Worm (Caenorhabditis elegans) whole organism, young adult: Measurements from ENCODE around the gene sro-1.

Experiments
- C06A6.2 ChIP-seq: fragments of 200-800 bp; sonication (Bioruptor generic); conservative IDR thresholded peaks from 2 replicates; pipeline ENCODE4 v1.3.6; 2022; ENCODE audit warnings: missing genetic modification characterization, missing compliant biosample characterization
- F10E7.11 ChIP-seq: sonication (generic microtip); optimal IDR thresholded peaks from 2 replicates; lab custom pipeline; 2017; ENCODE audit warnings: mild to moderate bottlenecking, missing genetic modification characterization, moderate library complexity, missing compliant biosample characterization
- F22D6.2 ChIP-seq: sonication (generic microtip); optimal IDR thresholded peaks from 2 replicates; lab custom pipeline; 2016; ENCODE audit warnings: mild to moderate bottlenecking, missing genetic modification characterization, missing compliant biosample characterization
- F39B2.1 ChIP-seq: fragments of 200-800 bp; sonication (Bioruptor generic); IDR thresholded peaks from 2 replicates; pipeline ENCODE4 v1.3.6; 2022; ENCODE audit warnings: missing genetic modification reagents, missing genetic modification characterization, missing compliant biosample characterization
- F55B11.4 ChIP-seq: sonication (generic microtip); optimal IDR thresholded peaks from 2 replicates; lab custom pipeline; 2016; ENCODE audit warnings: missing compliant biosample characterization, missing genetic modification characterization, borderline replicate concordance; ENCODE audit not compliant: insufficient read depth
- T26A5.8 ChIP-seq: sonication (generic microtip); optimal IDR thresholded peaks from 2 replicates; lab custom pipeline; 2016; ENCODE audit warnings: missing genetic modification characterization, missing compliant biosample characterization
- Y53F4B.3 ChIP-seq: fragments of 200-800 bp; sonication (Bioruptor generic); IDR thresholded peaks from 2 replicates; pipeline ENCODE4 v1.3.6; 2022; ENCODE audit warnings: missing genetic modification reagents, missing genetic modification characterization, missing compliant biosample characterization
- Y56A3A.18 ChIP-seq: fragments of 200-800 bp; sonication (Bioruptor generic); IDR thresholded peaks from 2 replicates; pipeline ENCODE4 v1.3.6; 2022; ENCODE audit warnings: missing genetic modification reagents, missing genetic modification characterization, missing compliant biosample characterization
- Y67H2A.10 ChIP-seq: fragments of 200-800 bp; sonication (Bioruptor generic); conservative IDR thresholded peaks from 2 replicates; pipeline ENCODE4 v1.3.6; 2022; ENCODE audit warnings: missing genetic modification reagents, missing genetic modification characterization, missing compliant biosample characterization
- Y95B8A.8 ChIP-seq: fragments of 200-800 bp; sonication (Bioruptor generic); IDR thresholded peaks from 2 replicates; pipeline ENCODE4 v1.3.6; 2022; ENCODE audit warnings: missing genetic modification reagents, missing genetic modification characterization, missing compliant biosample characterization
- aptf-2 ChIP-seq: fragments of 200-800 bp; sonication (Bioruptor generic); conservative IDR thresholded peaks from 2 replicates; pipeline ENCODE4 v1.3.6; 2022; ENCODE audit warnings: missing genetic modification reagents, missing genetic modification characterization, missing compliant biosample characterization
- atf-7 ChIP-seq: sonication (generic microtip); optimal IDR thresholded peaks from 2 replicates; lab custom pipeline; 2017; ENCODE audit warnings: mild to moderate bottlenecking, missing genetic modification characterization, missing compliant biosample characterization
- athp-1 ChIP-seq: sonication (generic microtip); optimal IDR thresholded peaks from 2 replicates; lab custom pipeline; 2017; ENCODE audit warnings: mild to moderate bottlenecking, missing genetic modification characterization, missing compliant biosample characterization
- attf-5 ChIP-seq: fragments of 200-800 bp; sonication (Bioruptor generic); optimal IDR thresholded peaks from 2 replicates; lab custom pipeline; 2018; ENCODE audit warnings: mild to moderate bottlenecking, missing genetic modification characterization, missing compliant biosample characterization
- attf-6 ChIP-seq: fragments of 200-800 bp; sonication (Bioruptor generic); IDR thresholded peaks from 2 replicates; pipeline ENCODE4 v1.3.6; 2022; ENCODE audit warnings: missing genetic modification reagents, missing genetic modification characterization, missing compliant biosample characterization
- ceh-100 ChIP-seq: fragments of 200-800 bp; sonication (Bioruptor generic); IDR thresholded peaks from 2 replicates; pipeline ENCODE4 v1.3.6; 2022; ENCODE audit warnings: missing genetic modification reagents, missing genetic modification characterization, missing compliant biosample characterization
- die-1 ChIP-seq: sonication (generic microtip); optimal IDR thresholded peaks from 2 replicates; lab custom pipeline; 2016; ENCODE audit warnings: missing genotype, mild to moderate bottlenecking, missing genetic modification characterization, missing compliant biosample characterization
- dox-1 ChIP-seq: fragments of 200-800 bp; sonication (Bioruptor generic); IDR thresholded peaks from 2 replicates; pipeline ENCODE4 v1.3.6; 2022; ENCODE audit warnings: missing genetic modification reagents, missing genetic modification characterization, missing compliant biosample characterization
- efl-1 ChIP-seq: fragments of 150-350 bp; optimal IDR thresholded peaks from 2 replicates; lab custom pipeline; 2014; ENCODE audit warnings: missing biosample characterization, missing genetic modification reagents, missing genetic modification characterization
- ekl-4 ChIP-seq: fragments of 200-800 bp; sonication (Bioruptor generic); IDR thresholded peaks from 2 replicates; pipeline ENCODE4 v1.3.6; 2022; ENCODE audit warnings: missing genetic modification reagents, missing genetic modification characterization, missing compliant biosample characterization
- hlh-12 ChIP-seq: sonication (generic microtip); optimal IDR thresholded peaks from 2 replicates; lab custom pipeline; 2016; ENCODE audit warnings: missing genetic modification characterization, missing compliant biosample characterization
- hmg-1.2 ChIP-seq: fragments of 200-800 bp; sonication (Bioruptor generic); IDR thresholded peaks from 2 replicates; pipeline ENCODE4 v1.3.6; 2022; ENCODE audit warnings: missing genetic modification reagents, missing genetic modification characterization, missing compliant biosample characterization
- lin-35 ChIP-seq, 3 experiments: fragments of 150-350 bp in 2 of 3; sonication (generic microtip) in 1 of 3; optimal IDR thresholded peaks; 2 replicates each; lab custom pipeline; 2014 to 2018; ENCODE audit warnings: missing biosample characterization in 3 of 3, missing genetic modification characterization in 3 of 3, missing genetic modification reagents in 3 of 3
- madf-8 ChIP-seq: fragments of 200-800 bp; sonication (Bioruptor generic); conservative IDR thresholded peaks from 2 replicates; pipeline ENCODE4 v1.3.6; 2022; ENCODE audit warnings: missing genetic modification reagents, missing genetic modification characterization, missing compliant biosample characterization
- mcd-1 ChIP-seq: fragments of 200-800 bp; sonication (Bioruptor generic); IDR thresholded peaks from 2 replicates; pipeline ENCODE4 v1.3.6; 2022; ENCODE audit warnings: missing genetic modification reagents, missing genetic modification characterization, missing compliant biosample characterization
- nfya-2 ChIP-seq: fragments of 200-800 bp; sonication (Bioruptor generic); IDR thresholded peaks from 2 replicates; pipeline ENCODE4 v1.3.6; 2022; ENCODE audit warnings: missing genetic modification reagents, missing genetic modification characterization, missing compliant biosample characterization
- nhr-27 ChIP-seq: fragments of 200-800 bp; sonication (Bioruptor generic); optimal IDR thresholded peaks from 2 replicates; lab custom pipeline; 2018; ENCODE audit warnings: mild to moderate bottlenecking, missing genetic modification characterization, moderate library complexity, missing compliant biosample characterization
- nhr-90 ChIP-seq: sonication (generic microtip); optimal IDR thresholded peaks from 2 replicates; lab custom pipeline; 2016; ENCODE audit warnings: missing genotype, mild to moderate bottlenecking, missing genetic modification characterization, missing compliant biosample characterization
- pha-4 ChIP-seq: fragments of 150-350 bp; sonication (generic microtip); optimal IDR thresholded peaks from 2 replicates; lab custom pipeline; 2014; ENCODE audit warnings: missing biosample characterization, missing genetic modification reagents, missing genetic modification characterization
- rcor-1 ChIP-seq: fragments of 200-800 bp; sonication (Bioruptor generic); IDR thresholded peaks from 2 replicates; pipeline ENCODE4 v1.3.6; 2022; ENCODE audit warnings: missing genetic modification reagents, missing genetic modification characterization, missing compliant biosample characterization
- repo-1 ChIP-seq: sonication (generic microtip); optimal IDR thresholded peaks from 2 replicates; lab custom pipeline; 2017; ENCODE audit warnings: mild to moderate bottlenecking, missing genetic modification characterization, missing compliant biosample characterization
- snpc-1.1 ChIP-seq: sonication (generic microtip); optimal IDR thresholded peaks from 2 replicates; lab custom pipeline; 2017; ENCODE audit warnings: missing genetic modification characterization, mild to moderate bottlenecking, missing compliant biosample characterization, antibody characterized with exemption, moderate library complexity, missing genotype, missing genetic modification reagents; ENCODE audit not compliant: insufficient read depth
- snpc-1.3 ChIP-seq: sonication (generic microtip); optimal IDR thresholded peaks from 2 replicates; lab custom pipeline; 2017; ENCODE audit warnings: missing genetic modification characterization, mild to moderate bottlenecking, missing compliant biosample characterization, antibody characterized with exemption, moderate library complexity, missing genotype, missing genetic modification reagents; ENCODE audit not compliant: insufficient read depth
- snpc-3.4 ChIP-seq: sonication (generic microtip); optimal IDR thresholded peaks from 2 replicates; lab custom pipeline; 2017; ENCODE audit warnings: missing genetic modification characterization, mild to moderate bottlenecking, missing compliant biosample characterization, antibody characterized with exemption, moderate library complexity, missing genotype, missing genetic modification reagents
- snpc-4 ChIP-seq, 5 experiments: fragments of 150-350 bp in 1 of 5; sonication (generic microtip) in 4 of 5; optimal IDR thresholded peaks; 2 replicates each; lab custom pipeline; 2014 to 2018; ENCODE audit warnings: missing genetic modification characterization in 5 of 5, missing biosample characterization in 3 of 5, antibody characterized with exemption in 2 of 5, mild to moderate bottlenecking in 2 of 5, missing compliant biosample characterization in 2 of 5, missing genotype in 2 of 5, moderate library complexity in 2 of 5, missing genetic modification reagents in 1 of 5
- sptf-2 ChIP-seq: fragments of 200-800 bp; sonication (Bioruptor generic); optimal IDR thresholded peaks from 2 replicates; lab custom pipeline; 2018; ENCODE audit warnings: mild to moderate bottlenecking, missing genetic modification characterization, missing compliant biosample characterization
- tlf-1 ChIP-seq: fragments of 200-800 bp; sonication (Bioruptor generic); optimal IDR thresholded peaks from 2 replicates; lab custom pipeline; 2018; ENCODE audit warnings: mild to moderate bottlenecking, missing genetic modification characterization, missing compliant biosample characterization
- ztf-18 ChIP-seq: sonication (generic microtip); optimal IDR thresholded peaks from 2 replicates; lab custom pipeline; 2016; ENCODE audit warnings: missing genotype, mild to moderate bottlenecking, missing genetic modification characterization, missing compliant biosample characterization
- ztf-22 ChIP-seq: fragments of 200-800 bp; sonication (Bioruptor generic); optimal IDR thresholded peaks from 2 replicates; lab custom pipeline; 2018; ENCODE audit warnings: mild to moderate bottlenecking, missing genetic modification characterization, moderate library complexity, missing compliant biosample characterization
- ztf-26 ChIP-seq: sonication (generic microtip); optimal IDR thresholded peaks from 2 replicates; lab custom pipeline; 2017; ENCODE audit warnings: missing genetic modification characterization, missing compliant biosample characterization
- ztf-3 ChIP-seq: fragments of 200-800 bp; sonication (Bioruptor generic); optimal IDR thresholded peaks from 2 replicates; lab custom pipeline; 2018; ENCODE audit warnings: mild to moderate bottlenecking, missing genetic modification characterization, missing compliant biosample characterization
- ztf-6 ChIP-seq: fragments of 200-800 bp; sonication (Bioruptor generic); IDR thresholded peaks from 2 replicates; pipeline ENCODE4 v1.3.6; 2022; ENCODE audit warnings: missing genetic modification reagents, missing genetic modification characterization, missing compliant biosample characterization

Gene sro-1

DNA sequence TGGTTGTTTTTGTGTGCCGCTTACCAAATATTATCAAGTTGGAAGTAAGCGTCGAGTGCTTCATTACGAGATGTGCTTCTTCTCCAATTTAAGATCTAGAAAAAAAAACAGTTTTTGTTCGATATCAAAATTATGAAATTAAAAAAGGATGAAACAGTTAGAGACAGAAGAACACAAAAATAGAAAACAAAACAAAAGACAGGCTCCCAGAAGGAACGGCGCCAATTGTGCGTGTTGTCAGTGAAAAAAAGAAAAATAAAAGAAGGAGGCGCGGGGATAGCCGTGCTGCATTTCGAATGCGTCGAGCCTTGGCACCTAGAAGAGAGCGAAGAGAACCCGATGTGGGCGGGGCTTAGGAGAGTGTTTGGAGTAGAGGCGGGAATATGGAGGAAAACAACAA, at the start of gene sro-1:
Gene sro-1 (minus strand): TSS at position 101 of the 400 bp plus-strand sequence.
- TF ChIP-seq repo-1 (no peak), nfya-2 (no peak), Y95B8A.8 (GFP tag; lab: Robert Waterston, UW) (no peak), die-1 (tag; lab: Kevin White, UChicago) (no peak), snpc-4 (GFP tag; optimal IDR thresholded peaks at IDR 0.05; lab: Kevin White, UChicago) (no peak), snpc-4 (tag; optimal IDR thresholded peaks at IDR 0.05; lab: Kevin White, UChicago) (no peak), rcor-1 (GFP tag; lab: Robert Waterston, UW) (no peak), mcd-1 (no peak), nhr-90 (tag; lab: Kevin White, UChicago) (no peak), ztf-3 (no peak), Y67H2A.10 (GFP tag; lab: Robert Waterston, UW) (no peak), ztf-6 (GFP tag; lab: Robert Waterston, UW) (no peak), dox-1 (GFP tag; lab: Robert Waterston, UW) (no peak)

DNA sequence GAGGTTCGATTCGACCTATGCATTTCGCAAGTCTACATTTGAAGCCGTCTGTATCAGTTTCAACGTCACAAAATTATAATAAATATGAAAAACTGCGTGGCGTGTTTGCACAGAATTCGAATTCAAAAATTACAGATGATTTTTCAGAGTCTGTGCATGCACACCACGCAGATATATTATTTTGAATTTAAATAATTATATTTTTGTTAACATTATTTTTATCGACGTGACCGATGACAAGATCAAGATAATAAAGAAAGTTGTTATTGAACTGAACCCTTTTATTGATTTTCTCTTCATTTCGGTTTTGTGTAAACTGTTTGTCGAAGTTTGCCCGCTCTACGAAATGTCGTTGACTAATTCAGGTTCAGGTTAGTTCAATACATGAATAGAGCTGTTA, 39.6 kb upstream of the sro-1 start, which contains the start of gene C28F5.1:
Gene C28F5.1 (plus strand): TSS at position 301 of the 400 bp plus-strand sequence.
- TF ChIP-seq ceh-100 (GFP tag; lab: Robert Waterston, UW) (no peak), snpc-1.3 (tag; lab: Kevin White, UChicago) (no peak), F22D6.2 (tag; lab: Kevin White, UChicago) (no peak), attf-6 (GFP tag; lab: Robert Waterston, UW) (no peak), die-1 (tag; lab: Kevin White, UChicago) (no peak), tlf-1 (GFP tag; lab: Kevin White, UChicago) (no peak), efl-1 (GFP tag; lab: Kevin White, UChicago) (no peak), snpc-1.1 (tag; lab: Kevin White, UChicago) (no peak), sptf-2 (GFP tag; lab: Kevin White, UChicago) (no peak), rcor-1 (GFP tag; lab: Robert Waterston, UW) (no peak)
- TF ChIP-seq, all 124 proteins: peak for 0

DNA sequence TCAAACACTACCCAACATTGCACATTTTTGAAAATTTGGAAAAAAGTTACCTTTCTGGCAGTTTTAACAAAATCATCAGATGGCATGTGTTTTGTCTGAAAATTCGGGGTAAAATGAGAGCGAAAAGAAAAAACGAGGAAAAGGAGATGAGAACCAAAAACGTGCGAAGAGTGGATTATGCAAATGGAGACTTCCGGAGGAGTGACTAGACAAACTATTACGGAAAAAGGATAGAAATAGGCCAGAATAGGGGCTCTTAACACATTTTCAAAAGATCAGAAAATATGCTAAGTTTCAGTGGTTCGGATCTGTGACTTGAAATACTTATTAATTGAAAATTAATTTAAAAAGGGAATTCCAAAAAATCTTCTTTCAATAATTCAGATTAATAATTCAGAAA, 34.0 kb upstream of the sro-1 start, which contains the start of gene srab-14:
Gene srab-14 (minus strand): TSS at position 101 of the 400 bp plus-strand sequence.
- TF ChIP-seq F39B2.1 (no peak), athp-1 (no peak), lin-35 (GFP tag; optimal IDR thresholded peaks at IDR 0.05; lab: Kevin White, UChicago) (no peak), Y56A3A.18 (GFP tag; lab: Robert Waterston, UW) (no peak), ztf-22 (GFP tag; lab: Kevin White, UChicago) (no peak), F55B11.4 (tag; lab: Kevin White, UChicago) (no peak), ztf-26 (no peak), atf-7 (tag; lab: Kevin White, UChicago) (no peak), madf-8 (GFP tag; lab: Robert Waterston, UW) (no peak), tlf-1 (GFP tag; lab: Kevin White, UChicago) (no peak), T26A5.8 (no peak)
- TF ChIP-seq, all 124 proteins: peak for 0

DNA sequence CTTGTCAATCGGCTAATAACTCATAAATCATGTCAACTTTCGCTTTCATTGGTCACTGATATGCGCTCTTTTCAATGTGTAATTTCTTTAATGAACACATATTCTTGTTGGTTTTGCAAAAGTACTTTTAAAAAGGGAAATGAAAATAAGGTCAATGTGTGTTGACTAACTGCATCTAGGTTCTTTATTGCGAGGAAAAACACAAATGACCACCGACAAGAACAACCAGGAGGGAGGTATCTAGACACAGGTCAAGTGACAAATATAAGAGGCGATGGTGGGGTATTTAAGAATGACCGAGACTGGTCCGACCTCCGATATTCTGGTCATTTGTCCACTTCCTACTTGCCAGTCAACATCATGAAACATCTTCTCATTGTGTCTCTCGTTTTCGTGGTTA, 30.7 kb upstream of the sro-1 start, which contains the start of gene spi-1:
Gene spi-1 (plus strand): TSS at position 178 of the 400 bp plus-strand sequence.
- TF ChIP-seq hlh-12 (tag; lab: Kevin White, UChicago) = no peak
- TF ChIP-seq hmg-1.2 (GFP tag; lab: Robert Waterston, UW) = no peak
- TF ChIP-seq ztf-18 (tag; lab: Kevin White, UChicago) = no peak
- TF ChIP-seq ekl-4 (GFP tag; lab: Robert Waterston, UW) = no peak
- no peak for TF ChIP-seq repo-1
- TF ChIP-seq attf-5 (GFP tag; lab: Kevin White, UChicago) = no peak
- no peak for TF ChIP-seq pha-4 (tag; lab: Kevin White, UChicago)
- no peak for TF ChIP-seq die-1 (tag; lab: Kevin White, UChicago)
- no peak for TF ChIP-seq F10E7.11
- no peak for TF ChIP-seq snpc-3.4
- no peak for TF ChIP-seq C06A6.2 (GFP tag; lab: Robert Waterston, UW)
- TF ChIP-seq sptf-2 (GFP tag; lab: Kevin White, UChicago) = no peak
- TF ChIP-seq snpc-4 (GFP tag; optimal IDR thresholded peaks at IDR 0.05; lab: Kevin White, UChicago) = no peak
- TF ChIP-seq snpc-4 (tag; optimal IDR thresholded peaks at IDR 0.05; lab: Kevin White, UChicago) = no peak
- TF ChIP-seq nhr-27 (tag; lab: Kevin White, UChicago) = no peak
- no peak for TF ChIP-seq aptf-2 (GFP tag; lab: Robert Waterston, UW)
- TF ChIP-seq Y53F4B.3 (GFP tag; lab: Robert Waterston, UW) = no peak
